Fruit fly (Drosophila melanogaster): Measurements from ENCODE around the gene Rdl.

- no peak for TF ChIP-seq CTCF (optimal IDR thresholded peaks at IDR 0.05)
- no peak for TF ChIP-seq CG8478 (optimal IDR thresholded peaks at IDR 0.05)
These were observed 11.1 kb upstream of the Rdl start for dm6 chr3L:9193003-9193402.
